Fruit fly (Drosophila melanogaster): Measurements from ENCODE around the gene CG46519.
"Not testable (repeated sequence)": the region's sequence is repeated elsewhere in the genome, so short reads cannot be mapped to it uniquely, and the experiment has no call there.

The CG46519 gene

DNA sequence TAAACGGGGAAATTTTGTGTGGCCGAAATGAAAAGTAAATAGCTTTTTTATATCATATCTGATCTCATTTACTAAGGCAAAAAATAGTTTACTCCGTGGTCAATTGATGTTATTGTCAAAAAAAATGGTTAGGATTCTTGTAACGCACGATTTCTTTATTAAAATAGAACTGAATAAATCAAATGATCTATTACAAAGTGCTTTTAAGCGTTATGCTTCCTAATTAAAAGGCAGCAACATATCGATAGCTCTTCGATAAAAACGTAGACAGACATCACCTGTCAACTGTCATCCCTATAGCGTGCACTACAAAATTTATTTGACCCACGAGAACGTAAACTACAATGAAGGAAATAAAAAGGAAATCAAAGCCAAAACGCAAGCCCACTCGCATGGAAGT lies 9.9 kb downstream of the CG46519 start, which contains the start of gene CG46521:
Gene CG46521 (plus strand): TSS at position 301 of the 400 bp plus-strand sequence.
- not testable (repeated sequence) for TF ChIP-seq CG7045, CG1620, CG12768 (GFP tag; optimal IDR thresholded peaks at IDR 0.05)

DNA sequence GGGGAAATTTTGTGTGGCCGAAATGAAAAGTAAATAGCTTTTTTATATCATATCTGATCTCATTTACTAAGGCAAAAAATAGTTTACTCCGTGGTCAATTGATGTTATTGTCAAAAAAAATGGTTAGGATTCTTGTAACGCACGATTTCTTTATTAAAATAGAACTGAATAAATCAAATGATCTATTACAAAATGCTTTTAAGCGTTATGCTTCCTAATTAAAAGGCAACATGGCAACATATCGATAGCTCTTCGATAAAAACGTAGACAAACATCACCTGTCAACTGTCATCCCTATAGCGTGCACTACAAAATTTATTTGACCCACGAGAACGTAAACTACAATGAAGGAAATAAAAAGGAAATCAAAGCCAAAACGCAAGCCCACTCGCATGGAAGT lies 14.9 kb downstream of the CG46519 start, which contains the start of gene CG46522:
Gene CG46522 (plus strand): TSS at position 301 of the 400 bp plus-strand sequence.
- TF ChIP-seq CG5204 (GFP tag; optimal IDR thresholded peaks at IDR 0.05); kay (GFP tag; ENCODE audit: borderline replicate concordance); Crg-1 (GFP tag; optimal IDR thresholded peaks at IDR 0.05): not testable (repeated sequence)

- not testable (repeated sequence) for TF ChIP-seq cic, Crg-1, CG1620 (GFP tag; optimal IDR thresholded peaks at IDR 0.05)
These were observed 19.9 kb downstream of the CG46519 start, which contains the start of gene CG41562 for dm6 chrX:22251282-22251681. CG41562 (plus strand) TSS chrX:22251582.
